Worm (Caenorhabditis elegans) whole organism, L4/young adult: Measurements from ENCODE around the gene sru-27.

Experiments
- W03F9.2 ChIP-seq: fragments of 150-350 bp; optimal IDR thresholded peaks from 2 replicates; lab custom pipeline; 2014; ENCODE audit warnings: missing biosample characterization, missing genetic modification characterization
- dao-5 ChIP-seq: sonication (generic microtip); optimal IDR thresholded peaks from 2 replicates; lab custom pipeline; 2016; ENCODE audit warnings: missing genotype, missing genetic modification characterization, moderate library complexity, missing compliant biosample characterization
- him-1 ChIP-seq: sonication (generic microtip); optimal IDR thresholded peaks from 2 replicates; lab custom pipeline; 2016; ENCODE audit warnings: missing genotype, missing genetic modification reagents, missing genetic modification characterization, missing compliant biosample characterization

The sru-27 gene

ce11 chrV:1499140-1499539 is at the start of gene sru-27:
Gene sru-27, plus strand, starts transcription at chrV:1499440.
- no peak for TF ChIP-seq dao-5 (tag; lab: Kevin White, UChicago)
- TF ChIP-seq him-1 (tag; lab: Kevin White, UChicago), result no peak
- TF ChIP-seq W03F9.2 (tag; lab: Kevin White, UChicago), result no peak

DNA sequence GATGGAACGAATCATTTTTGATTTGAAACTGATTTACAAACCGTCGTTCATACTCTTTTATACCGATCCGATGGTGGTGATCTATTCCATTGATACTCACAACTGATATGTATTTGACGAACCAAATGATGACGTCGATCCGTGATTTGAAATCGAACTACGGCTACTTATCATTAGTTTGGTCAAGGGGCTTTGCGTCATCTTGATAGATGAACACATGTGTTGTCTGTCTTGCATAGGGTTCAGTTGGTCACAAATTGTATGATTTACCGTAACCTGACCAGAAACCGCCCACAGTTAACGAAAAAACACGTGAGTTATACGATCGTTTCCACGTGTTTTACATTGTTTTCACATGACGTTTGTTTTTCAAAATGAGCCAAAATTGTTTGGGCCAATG is 49.1 kb upstream of the sru-27 start, which contains the start of gene cnc-2:
cnc-2 (minus strand) TSS at position 24 of the 400 bp plus-strand sequence.
- TF ChIP-seq dao-5 (tag; lab: Kevin White, UChicago) (no peak), him-1 (tag; lab: Kevin White, UChicago) (no peak), W03F9.2 (tag; lab: Kevin White, UChicago) (no peak)

DNA sequence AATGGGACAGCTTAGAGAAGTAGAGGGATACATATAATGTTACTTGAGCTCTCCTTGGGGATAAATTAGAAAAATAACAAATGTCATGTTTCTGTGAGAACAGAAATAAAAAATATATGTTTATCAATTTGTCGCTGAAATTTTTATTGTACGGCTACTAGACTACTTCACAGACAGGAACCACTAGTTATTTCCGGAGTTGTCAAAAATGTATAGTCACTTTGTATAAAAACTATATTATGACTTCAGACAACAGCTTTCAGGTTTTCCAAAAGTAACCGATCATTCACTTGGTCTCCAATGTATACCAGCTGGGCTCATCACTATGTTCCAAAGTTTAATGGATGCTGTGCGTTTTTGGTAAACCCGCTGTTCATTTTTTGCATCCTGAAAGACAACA is 47.9 kb upstream of the sru-27 start, which contains the start of gene srj-23:
srj-23 (plus strand) TSS at position 301 of the 400 bp plus-strand sequence.
- no peak for TF ChIP-seq W03F9.2 (tag; lab: Kevin White, UChicago)
- TF ChIP-seq dao-5 (tag; lab: Kevin White, UChicago), result no peak
- no peak for TF ChIP-seq him-1 (tag; lab: Kevin White, UChicago)

- no peak for TF ChIP-seq dao-5 (tag; lab: Kevin White, UChicago)
- no peak for TF ChIP-seq him-1 (tag; lab: Kevin White, UChicago)
- TF ChIP-seq W03F9.2 (tag; lab: Kevin White, UChicago), result no peak
These were observed 44.5 kb upstream of the sru-27 start, which contains the start of gene chil-14 for ce11 chrV:1454762-1455161. Gene chil-14, plus strand, starts transcription at chrV:1455062.

- TF ChIP-seq W03F9.2 (tag; lab: Kevin White, UChicago), result no peak
- TF ChIP-seq dao-5 (tag; lab: Kevin White, UChicago), result no peak
- TF ChIP-seq him-1 (tag; lab: Kevin White, UChicago), result no peak
These were observed 44.0 kb upstream of the sru-27 start for ce11 chrV:1455280-1455679.

DNA sequence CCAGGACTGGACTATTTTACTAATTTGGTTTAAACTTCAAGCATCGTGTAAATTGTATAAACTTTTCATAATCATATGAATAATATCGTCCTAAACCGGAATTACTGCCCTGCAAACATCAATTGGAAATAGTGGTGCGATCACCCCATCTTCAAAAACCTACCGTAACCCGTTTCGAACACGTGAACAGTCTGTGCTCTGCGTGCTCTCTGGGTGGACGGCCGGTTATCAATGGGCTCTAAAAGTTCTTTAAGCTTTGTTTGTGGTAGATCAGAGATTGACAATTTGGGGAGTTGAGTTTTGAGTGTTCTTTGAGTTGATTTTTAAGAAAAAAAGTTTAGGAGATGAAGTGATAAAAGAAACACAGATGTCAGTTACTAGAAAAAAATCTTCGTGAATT is 42.6 kb upstream of the sru-27 start:
- TF ChIP-seq dao-5 (tag; lab: Kevin White, UChicago) (no peak), W03F9.2 (tag; lab: Kevin White, UChicago) (no peak), him-1 (tag; lab: Kevin White, UChicago) (no peak)

- no peak for TF ChIP-seq dao-5 (tag; lab: Kevin White, UChicago)
- no peak for TF ChIP-seq him-1 (tag; lab: Kevin White, UChicago)
- no peak for TF ChIP-seq W03F9.2 (tag; lab: Kevin White, UChicago)
These were observed 39.8 kb upstream of the sru-27 start for ce11 chrV:1459374-1459926.

ce11 chrV:1460069-1460468 is 39.2 kb upstream of the sru-27 start, which contains the start of gene hacd-1:
Gene hacd-1, plus strand, starts transcription at chrV:1460369.
- TF ChIP-seq him-1 (tag; lab: Kevin White, UChicago) (no peak), W03F9.2 (tag; lab: Kevin White, UChicago) (no peak), dao-5 (tag; lab: Kevin White, UChicago) (no peak)

DNA sequence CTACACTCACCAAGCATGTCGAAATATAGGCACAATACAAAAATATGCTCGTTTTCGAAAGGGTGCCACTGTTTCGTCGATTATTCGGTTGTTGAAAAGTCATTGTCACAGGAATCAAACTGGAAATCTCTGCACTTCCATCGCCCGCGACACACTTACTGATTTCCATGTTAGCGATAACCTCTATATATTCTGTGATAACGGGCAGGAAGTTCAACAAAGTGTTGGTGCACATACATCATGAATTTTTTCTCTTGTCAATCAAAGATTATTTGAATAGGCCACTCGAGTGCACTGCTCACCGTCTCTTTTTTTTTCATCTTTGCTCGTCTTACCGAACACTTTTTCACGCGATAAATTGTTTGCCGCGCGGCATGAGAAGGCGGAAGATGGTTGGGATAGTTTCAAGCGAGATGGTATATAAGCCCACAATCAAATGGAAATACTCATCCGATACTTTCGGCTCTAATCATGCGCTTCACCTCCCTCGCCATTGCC is 34.6 kb upstream of the sru-27 start, which contains the start of the genes fpn-1.2 and pqn-54:
fpn-1.2 (minus strand) TSS at position 157 of the 498 bp plus-strand sequence.
pqn-54 (plus strand) TSS at position 448 of the 498 bp plus-strand sequence.
- TF ChIP-seq dao-5 (tag; lab: Kevin White, UChicago), result no peak
- TF ChIP-seq him-1 (tag; lab: Kevin White, UChicago), result no peak
- no peak for TF ChIP-seq W03F9.2 (tag; lab: Kevin White, UChicago)

DNA sequence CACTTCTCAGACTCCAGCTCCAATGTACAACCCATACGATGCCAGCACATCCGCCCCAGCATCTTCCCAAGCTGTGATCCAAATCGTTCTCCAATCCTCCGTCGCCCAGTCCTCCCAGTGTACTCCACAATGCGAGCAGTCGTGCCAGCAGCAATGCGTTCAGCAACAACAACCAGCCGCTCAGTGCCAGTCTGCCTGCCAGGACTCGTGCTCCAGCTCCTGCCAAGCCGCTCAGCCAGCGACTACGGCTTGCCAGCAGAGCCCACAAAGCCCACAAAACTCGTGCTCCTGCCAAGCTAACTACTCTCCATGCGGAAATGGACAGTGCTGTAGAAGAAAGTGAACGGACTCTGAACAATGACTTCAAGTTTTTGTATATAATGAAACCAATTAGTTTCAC is 33.3 kb upstream of the sru-27 start:
- TF ChIP-seq him-1 (tag; lab: Kevin White, UChicago), result no peak
- no peak for TF ChIP-seq W03F9.2 (tag; lab: Kevin White, UChicago)
- TF ChIP-seq dao-5 (tag; lab: Kevin White, UChicago), result no peak

- TF ChIP-seq W03F9.2 (tag; lab: Kevin White, UChicago), result no peak
- no peak for TF ChIP-seq him-1 (tag; lab: Kevin White, UChicago)
- no peak for TF ChIP-seq dao-5 (tag; lab: Kevin White, UChicago)
These were observed 32.3 kb upstream of the sru-27 start for ce11 chrV:1466949-1467348.

ce11 chrV:1467444-1467843 is 31.8 kb upstream of the sru-27 start, which contains the start of gene gid-8:
Gene gid-8, plus strand, starts transcription at chrV:1467744.
- TF ChIP-seq dao-5 (tag; lab: Kevin White, UChicago) (no peak), W03F9.2 (tag; lab: Kevin White, UChicago) (no peak), him-1 (tag; lab: Kevin White, UChicago) (no peak)

ce11 chrV:1468905-1469304 is 30.3 kb upstream of the sru-27 start:
- TF ChIP-seq dao-5 (tag; lab: Kevin White, UChicago) (no peak), him-1 (tag; lab: Kevin White, UChicago) (no peak), W03F9.2 (tag; lab: Kevin White, UChicago) (no peak)
